2 worm cellular contexts compared by ENCODE assay signal in the genomic region with DNA sequence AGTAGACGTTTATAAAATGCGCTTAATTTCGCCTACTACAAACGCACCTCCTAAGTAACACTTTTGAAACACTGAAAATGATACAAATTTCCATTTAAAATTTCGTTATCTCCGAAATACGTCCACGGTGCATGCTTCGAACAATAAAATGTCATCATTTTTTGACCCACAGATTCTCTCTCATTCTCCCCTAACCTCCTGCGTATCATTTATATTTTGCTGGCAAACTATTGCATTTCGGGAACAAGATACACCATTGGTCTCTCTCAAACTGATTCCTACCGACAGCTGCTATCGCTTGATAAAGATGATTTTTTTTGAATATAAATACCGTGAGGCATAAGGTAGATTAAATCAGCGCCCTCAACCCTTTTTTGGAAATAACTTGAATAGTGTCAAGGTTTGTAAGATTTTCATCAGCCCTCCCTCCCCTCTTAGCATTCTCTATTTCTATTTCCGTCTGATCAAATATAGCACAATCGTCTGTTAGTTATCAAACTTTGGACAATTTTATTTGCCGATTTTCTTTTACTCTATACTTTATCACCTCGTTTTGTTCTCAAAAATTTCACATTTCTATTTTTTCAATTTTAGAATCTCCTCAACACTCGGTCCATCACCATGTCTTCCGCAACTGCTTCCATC.
A peak's percentile ranks its signal among the peaks of the same experiment; 100 is the strongest.
TF ChIP-seq lines count a peak whose summit lies in the region.

Gene C07D8.6 (plus strand): TSS at position 595 of the 645 bp plus-strand sequence.

TF ChIP-seq in whole organism, L1 larva, 84 proteins besides CTCF, POLR2A, EP300 and RAD21 (continued from another document):
- TF ChIP-seq blmp-1 (tag; optimal IDR thresholded peaks at IDR 0.05; lab: Kevin White, UChicago) (peak; percentile 35), ama-1 (optimal IDR thresholded peaks at IDR 0.05; lab: Kevin White, UChicago) (no peak), lin-39 (tag; optimal IDR thresholded peaks at IDR 0.05; lab: Kevin White, UChicago) (no peak), ztf-11 (tag; optimal IDR thresholded peaks at IDR 0.05; lab: Kevin White, UChicago) (no peak), lir-3 (tag; optimal IDR thresholded peaks at IDR 0.05; lab: Kevin White, UChicago; ENCODE audit: poor library complexity) (no peak), efl-1 (optimal IDR thresholded peaks at IDR 0.05; lab: Kevin White, UChicago) (no peak), efl-1 (GFP tag; optimal IDR thresholded peaks at IDR 0.05 in 1 of 2; lab: Kevin White, UChicago) (peak in 1 of 2 experiments; percentile 45), nhr-12 (tag; optimal IDR thresholded peaks at IDR 0.05; lab: Kevin White, UChicago) (no peak), hlh-4 (tag; optimal IDR thresholded peaks at IDR 0.05; lab: Kevin White, UChicago) (no peak), efl-3 (GFP tag; optimal IDR thresholded peaks at IDR 0.05; lab: Kevin White, UChicago) (no peak), mep-1 (tag; optimal IDR thresholded peaks at IDR 0.05; lab: Kevin White, UChicago) (no peak), irx-1 (tag; optimal IDR thresholded peaks at IDR 0.05; lab: Kevin White, UChicago) (no peak), hpl-2 (GFP tag; optimal IDR thresholded peaks at IDR 0.05; lab: Kevin White, UChicago) (no peak), lin-15B (tag; optimal IDR thresholded peaks at IDR 0.05; lab: Kevin White, UChicago) (no peak), F16B12.6 (tag; optimal IDR thresholded peaks at IDR 0.05; lab: Kevin White, UChicago) (no peak), lin-14 (GFP tag; optimal IDR thresholded peaks at IDR 0.05; lab: Kevin White, UChicago) (peak; percentile 56), unc-62 (GFP tag; optimal IDR thresholded peaks at IDR 0.05; lab: Kevin White, UChicago) (no peak), nhr-71 (tag; optimal IDR thresholded peaks at IDR 0.05; lab: Kevin White, UChicago) (peak; percentile 49), grh-1 (GFP tag; IDR thresholded peaks at IDR 0.05; lab: Robert Waterston, UW) (no peak), nhr-77 (tag; optimal IDR thresholded peaks at IDR 0.05; lab: Kevin White, UChicago) (peak; percentile 12), mab-9 (GFP tag; IDR thresholded peaks at IDR 0.05; lab: Robert Waterston, UW) (no peak), ztf-4 (tag; optimal IDR thresholded peaks at IDR 0.05; lab: Kevin White, UChicago) (no peak), ceh-63 (GFP tag; optimal IDR thresholded peaks at IDR 0.05; lab: Kevin White, UChicago) (no peak), nhr-84 (tag; optimal IDR thresholded peaks at IDR 0.05; lab: Kevin White, UChicago) (no peak), unc-30 (tag; optimal IDR thresholded peaks at IDR 0.05; lab: Kevin White, UChicago) (no peak), pax-3 (tag; optimal IDR thresholded peaks at IDR 0.05; lab: Kevin White, UChicago) (no peak), elt-3 (tag; optimal IDR thresholded peaks at IDR 0.05; lab: Kevin White, UChicago) (peak in 2 of 6 experiments; percentile 3 to 24), xbp-1 (tag; optimal IDR thresholded peaks at IDR 0.05; lab: Kevin White, UChicago) (no peak), tlp-1 (tag; optimal IDR thresholded peaks at IDR 0.05; lab: Kevin White, UChicago) (no peak), dsc-1 (tag; optimal IDR thresholded peaks at IDR 0.05; lab: Kevin White, UChicago) (no peak), aly-2 (tag; optimal IDR thresholded peaks at IDR 0.05; lab: Kevin White, UChicago) (no peak), vab-15 (tag; optimal IDR thresholded peaks at IDR 0.05; lab: Kevin White, UChicago) (no peak), zip-4 (GFP tag; optimal IDR thresholded peaks at IDR 0.05; lab: Kevin White, UChicago) (no peak), lin-35 (GFP tag; optimal IDR thresholded peaks at IDR 0.05; lab: Kevin White, UChicago) (peak in 1 of 2 experiments; percentile 40), nhr-237 (tag; optimal IDR thresholded peaks at IDR 0.05; lab: Kevin White, UChicago) (no peak), unc-98 (GFP tag; IDR thresholded peaks at IDR 0.05; lab: Robert Waterston, UW) (no peak), fkh-4 (tag; optimal IDR thresholded peaks at IDR 0.05; lab: Kevin White, UChicago; ENCODE audit: borderline replicate concordance) (no peak), mef-2 (tag; optimal IDR thresholded peaks at IDR 0.05; lab: Kevin White, UChicago) (no peak), C16A3.4 (tag; optimal IDR thresholded peaks at IDR 0.05; lab: Kevin White, UChicago) (no peak)

TF ChIP-seq in whole organism, L4 larva, 104 proteins besides CTCF, POLR2A, EP300 and RAD21 (continued from another document):
- TF ChIP-seq gei-8 (GFP tag; optimal IDR thresholded peaks at IDR 0.05; lab: Kevin White, UChicago) (no peak), nhr-48 (tag; optimal IDR thresholded peaks at IDR 0.05; lab: Kevin White, UChicago) (peak; percentile 83), spr-3 (GFP tag; optimal IDR thresholded peaks at IDR 0.05; lab: Kevin White, UChicago) (no peak), pqm-1 (tag; optimal IDR thresholded peaks at IDR 0.05; lab: Kevin White, UChicago) (peak; percentile 95), daf-12 (tag; optimal IDR thresholded peaks at IDR 0.05; lab: Kevin White, UChicago) (no peak), lin-15B (tag; optimal IDR thresholded peaks at IDR 0.05; lab: Kevin White, UChicago) (no peak), Y5F2A.4 (GFP tag; optimal IDR thresholded peaks at IDR 0.05; lab: Kevin White, UChicago) (no peak), ceh-32 (tag; optimal IDR thresholded peaks at IDR 0.05; lab: Kevin White, UChicago; ENCODE audit: poor library complexity) (no peak), sdz-12 (GFP tag; optimal IDR thresholded peaks at IDR 0.05; lab: Kevin White, UChicago) (no peak), madf-5 (GFP tag; IDR thresholded peaks at IDR 0.05; lab: Robert Waterston, UW) (no peak), jun-1 (tag; optimal IDR thresholded peaks at IDR 0.05; lab: Kevin White, UChicago) (no peak), nhr-10 (tag; optimal IDR thresholded peaks at IDR 0.05; lab: Kevin White, UChicago) (no peak), zip-11 (GFP tag; IDR thresholded peaks at IDR 0.05; lab: Robert Waterston, UW) (no peak), php-3 (GFP tag; IDR thresholded peaks at IDR 0.05; lab: Robert Waterston, UW) (peak; percentile 58; the same call in 1 of the 2 replicates), ceh-20 (GFP tag; IDR thresholded peaks at IDR 0.05; lab: Robert Waterston, UW) (no peak), Y48G9A.11 (GFP tag; IDR thresholded peaks at IDR 0.05; lab: Robert Waterston, UW) (no peak), zfp-3 (GFP tag; conservative IDR thresholded peaks at IDR 0.05; lab: Robert Waterston, UW) (no peak), egl-27 (tag; optimal IDR thresholded peaks at IDR 0.05; lab: Kevin White, UChicago) (no peak), pha-4 (GFP tag; IDR thresholded peaks at IDR 0.05; lab: Robert Waterston, UW) (no peak), pha-4 (tag; optimal IDR thresholded peaks at IDR 0.05; lab: Kevin White, UChicago) (no peak), ceh-82 (tag; optimal IDR thresholded peaks at IDR 0.05; lab: Kevin White, UChicago) (no peak), ZK337.2 (GFP tag; IDR thresholded peaks at IDR 0.05; lab: Robert Waterston, UW) (no peak), R02D3.7 (tag; optimal IDR thresholded peaks at IDR 0.05; lab: Kevin White, UChicago) (no peak), ceh-44 (GFP tag; IDR thresholded peaks at IDR 0.05; lab: Robert Waterston, UW) (no peak), fos-1 (tag; optimal IDR thresholded peaks at IDR 0.05; lab: Kevin White, UChicago) (no peak), madf-9 (GFP tag; conservative IDR thresholded peaks at IDR 0.05; lab: Robert Waterston, UW) (no peak), lin-13 (GFP tag; optimal IDR thresholded peaks at IDR 0.05; lab: Kevin White, UChicago) (no peak), zag-1 (tag; optimal IDR thresholded peaks at IDR 0.05; lab: Kevin White, UChicago) (no peak), lir-3 (tag; optimal IDR thresholded peaks at IDR 0.05; lab: Kevin White, UChicago) (no peak), tra-1 (GFP tag; IDR thresholded peaks at IDR 0.05; lab: Robert Waterston, UW) (peak; percentile 53; the same call in 1 of the 2 replicates), aly-2 (tag; optimal IDR thresholded peaks at IDR 0.05; lab: Kevin White, UChicago) (no peak), F37D6.2 (tag; optimal IDR thresholded peaks at IDR 0.05; lab: Kevin White, UChicago) (no peak), dmd-6 (GFP tag; IDR thresholded peaks at IDR 0.05; lab: Robert Waterston, UW) (peak; percentile 86), saeg-2 (GFP tag; IDR thresholded peaks at IDR 0.05; lab: Robert Waterston, UW) (0 out of 2 replicates have a peak, but pooled peaks have one; percentile 33), nhr-28 (tag; optimal IDR thresholded peaks at IDR 0.05; lab: Kevin White, UChicago) (peak; percentile 95), ama-1 (optimal IDR thresholded peaks at IDR 0.05; lab: Kevin White, UChicago) (no peak), daf-16 (GFP tag; optimal IDR thresholded peaks at IDR 0.05; lab: Kevin White, UChicago) (peak in 1 of 2 experiments; percentile 60), daf-16 (tag; optimal IDR thresholded peaks at IDR 0.05; lab: Kevin White, UChicago) (peak; percentile 87), dmd-9 (GFP tag; IDR thresholded peaks at IDR 0.05; lab: Robert Waterston, UW) (no peak), arid-1 (GFP tag; conservative IDR thresholded peaks at IDR 0.05; lab: Robert Waterston, UW) (no peak), nhr-11 (tag; optimal IDR thresholded peaks at IDR 0.05; lab: Kevin White, UChicago) (peak; percentile 17), hmg-1.1 (GFP tag; IDR thresholded peaks at IDR 0.05; lab: Robert Waterston, UW) (no peak), spr-1 (tag; optimal IDR thresholded peaks at IDR 0.05; lab: Kevin White, UChicago) (no peak), nhr-6 (tag; optimal IDR thresholded peaks at IDR 0.05; lab: Kevin White, UChicago) (peak; percentile 60), mxl-2 (GFP tag; conservative IDR thresholded peaks at IDR 0.05; lab: Robert Waterston, UW) (no peak), unc-62 (GFP tag; optimal IDR thresholded peaks at IDR 0.05 in 1 of 2; lab: Kevin White, UChicago) (peak in 1 of 2 experiments; percentile 28), unc-62 (tag; optimal IDR thresholded peaks at IDR 0.05; lab: Kevin White, UChicago) (no peak), set-16 (GFP tag; IDR thresholded peaks at IDR 0.05; lab: Robert Waterston, UW) (no peak), snpc-1.2 (GFP tag; IDR thresholded peaks at IDR 0.05; lab: Robert Waterston, UW) (no peak), tag-97 (GFP tag; IDR thresholded peaks at IDR 0.05; lab: Robert Waterston, UW) (no peak), nhr-76 (tag; optimal IDR thresholded peaks at IDR 0.05; lab: Kevin White, UChicago) (no peak), lin-38 (GFP tag; IDR thresholded peaks at IDR 0.05; lab: Robert Waterston, UW) (no peak), fkh-10 (GFP tag; optimal IDR thresholded peaks at IDR 0.05; lab: Kevin White, UChicago) (no peak), lsy-2 (tag; optimal IDR thresholded peaks at IDR 0.05; lab: Kevin White, UChicago) (peak in 1 of 2 experiments; percentile 52), T26A8.4 (GFP tag; IDR thresholded peaks at IDR 0.05; lab: Robert Waterston, UW) (no peak), snpc-4 (tag; optimal IDR thresholded peaks at IDR 0.05; lab: Kevin White, UChicago) (no peak), ces-1 (GFP tag; optimal IDR thresholded peaks at IDR 0.05; lab: Kevin White, UChicago) (no peak), nhr-77 (tag; optimal IDR thresholded peaks at IDR 0.05; lab: Kevin White, UChicago) (peak; percentile 70), F10B5.3 (tag; optimal IDR thresholded peaks at IDR 0.05; lab: Kevin White, UChicago) (no peak), ZK546.5 (tag; optimal IDR thresholded peaks at IDR 0.05; lab: Kevin White, UChicago) (no peak), mxl-3 (GFP tag; optimal IDR thresholded peaks at IDR 0.05; lab: Kevin White, UChicago) (peak; percentile 82), nhr-41 (GFP tag; IDR thresholded peaks at IDR 0.05; lab: Robert Waterston, UW) (peak; percentile 36; the same call in 1 of the 2 replicates)
